Worm (Caenorhabditis elegans) whole organism, midembryonic: ENCODE results near the gene Y66D12A.19.

Experiments
- med-1 ChIP-seq: sonication (generic microtip); optimal IDR thresholded peaks from 2 replicates; lab custom pipeline; 2017; ENCODE audit warnings: missing genetic modification characterization, mild to moderate bottlenecking, missing compliant biosample characterization, antibody characterized with exemption, missing genetic modification reagents; ENCODE audit not compliant: insufficient read depth
- ztf-29 ChIP-seq: fragments of 200-800 bp; sonication (Bioruptor generic); IDR thresholded peaks from 2 replicates; pipeline ENCODE4 v1.3.6; 2022; ENCODE audit warnings: missing genetic modification reagents, missing genetic modification characterization, missing compliant biosample characterization

- no peak for TF ChIP-seq ztf-29 (GFP tag; lab: Robert Waterston, UW)
- TF ChIP-seq med-1 (GFP tag; lab: Kevin White, UChicago) = no peak
Observed at ce11 chrIII:11481309-11481845, 27.5 kb upstream of the Y66D12A.19 start.
